Worm (Caenorhabditis elegans) whole organism, L1 larva: ENCODE data around the gene clec-250.

Experiments used
- fkh-10 ChIP-seq: sonication (generic microtip); optimal IDR thresholded peaks from 2 replicates; lab custom pipeline; 2017; ENCODE audit warnings: missing biosample characterization, missing genetic modification reagents, missing genetic modification characterization
- fos-1 ChIP-seq: fragments of 150-350 bp; optimal IDR thresholded peaks from 2 replicates; lab custom pipeline; 2014; ENCODE audit warnings: missing biosample characterization, missing genetic modification characterization
- sptf-1 ChIP-seq: fragments of 150-350 bp; optimal IDR thresholded peaks from 2 replicates; lab custom pipeline; 2014; ENCODE audit warnings: missing biosample characterization, missing genetic modification characterization

- TF ChIP-seq fkh-10 (GFP tag; lab: Kevin White, UChicago) (no peak), fos-1 (tag; lab: Kevin White, UChicago) (no peak), sptf-1 (no peak)
These were observed 12.6 kb downstream of the clec-250 start, which contains the start of gene asp-19 for ce11 chrV:18729324-18729924.
